Worm (Caenorhabditis elegans): Measurements from ENCODE around the gene C17G10.6.

Gene C17G10.6

ce11 chrII:5570272-5570671, 32.8 kb downstream of the C17G10.6 start, which contains the start of the genes C17C3.1 and C17C3.15:
Gene C17C3.1, plus strand, starts transcription at chrII:5570572.
Gene C17C3.15, plus strand, starts transcription at chrII:5570654.
- TF ChIP-seq mab-5 (tag; optimal IDR thresholded peaks at IDR 0.05) (no peak), lsy-2 (tag; optimal IDR thresholded peaks at IDR 0.05) (no peak), ces-1 (GFP tag; optimal IDR thresholded peaks at IDR 0.05) (no peak), unc-120 (tag; optimal IDR thresholded peaks at IDR 0.05; ENCODE audit: poor library complexity, severe bottlenecking) (no peak), unc-39 (tag; optimal IDR thresholded peaks at IDR 0.05) (no peak), mep-1 (tag; optimal IDR thresholded peaks at IDR 0.05) (no peak), snpc-4 (tag; optimal IDR thresholded peaks at IDR 0.05) (no peak), cnd-1 (tag; optimal IDR thresholded peaks at IDR 0.05) (no peak)

DNA sequence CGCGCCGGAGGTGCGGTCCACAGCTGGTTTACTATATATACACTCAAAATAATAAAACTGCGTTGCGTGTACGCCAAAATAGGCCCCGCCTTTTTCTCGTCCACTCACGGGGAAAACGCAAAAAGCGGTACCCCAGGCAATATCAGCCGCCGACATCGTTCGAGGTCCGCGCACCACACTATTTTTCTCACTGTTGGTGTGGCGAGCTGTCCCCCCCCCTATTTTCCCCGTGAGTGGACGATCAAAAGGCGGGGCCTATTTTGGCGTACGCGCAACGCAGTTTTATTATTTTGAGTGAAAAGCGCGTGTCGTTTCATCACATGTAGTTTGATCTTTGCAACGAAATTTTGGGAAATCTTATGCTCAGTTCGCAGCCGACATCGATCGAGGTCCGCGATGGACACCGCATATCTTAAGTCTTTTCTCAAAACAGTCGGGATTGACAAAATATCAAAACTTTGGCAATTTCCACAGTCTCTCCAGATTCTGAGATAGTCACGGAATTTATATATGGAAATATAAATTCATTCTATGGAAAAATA, 37.9 kb downstream of the C17G10.6 start:
- no peak for TF ChIP-seq ham-2 (GFP tag; optimal IDR thresholded peaks at IDR 0.05)
- no peak for TF ChIP-seq nhr-237 (tag; optimal IDR thresholded peaks at IDR 0.05)
- no peak for TF ChIP-seq ztf-11 (tag; optimal IDR thresholded peaks at IDR 0.05)
- TF ChIP-seq ces-1 (GFP tag; optimal IDR thresholded peaks at IDR 0.05) = no peak
- TF ChIP-seq ceh-83 (GFP tag; optimal IDR thresholded peaks at IDR 0.05) = no peak
- TF ChIP-seq mls-2 (tag; optimal IDR thresholded peaks at IDR 0.05) = no peak
- TF ChIP-seq elt-3 (tag; optimal IDR thresholded peaks at IDR 0.05) = no peak
- no peak for TF ChIP-seq nhr-76 (tag; optimal IDR thresholded peaks at IDR 0.05)
- TF ChIP-seq mab-5 (tag; optimal IDR thresholded peaks at IDR 0.05) = no peak
- no peak for TF ChIP-seq unc-39 (tag; optimal IDR thresholded peaks at IDR 0.05)
- no peak for TF ChIP-seq nhr-12 (tag; optimal IDR thresholded peaks at IDR 0.05)
- TF ChIP-seq lin-32 (GFP tag; optimal IDR thresholded peaks at IDR 0.05) = no peak
- TF ChIP-seq cnd-1 (tag; optimal IDR thresholded peaks at IDR 0.05) = no peak
- TF ChIP-seq ceh-43 (GFP tag; optimal IDR thresholded peaks at IDR 0.05) = no peak
- TF ChIP-seq drap-1 (GFP tag; optimal IDR thresholded peaks at IDR 0.05) = no peak
- TF ChIP-seq sem-2 (GFP tag; optimal IDR thresholded peaks at IDR 0.05) = no peak
- TF ChIP-seq tbx-8 (GFP tag; optimal IDR thresholded peaks at IDR 0.05) = no peak
- TF ChIP-seq zip-8 (tag; optimal IDR thresholded peaks at IDR 0.05) = no peak
- TF ChIP-seq unc-62 (GFP tag; optimal IDR thresholded peaks at IDR 0.05) = no peak

DNA sequence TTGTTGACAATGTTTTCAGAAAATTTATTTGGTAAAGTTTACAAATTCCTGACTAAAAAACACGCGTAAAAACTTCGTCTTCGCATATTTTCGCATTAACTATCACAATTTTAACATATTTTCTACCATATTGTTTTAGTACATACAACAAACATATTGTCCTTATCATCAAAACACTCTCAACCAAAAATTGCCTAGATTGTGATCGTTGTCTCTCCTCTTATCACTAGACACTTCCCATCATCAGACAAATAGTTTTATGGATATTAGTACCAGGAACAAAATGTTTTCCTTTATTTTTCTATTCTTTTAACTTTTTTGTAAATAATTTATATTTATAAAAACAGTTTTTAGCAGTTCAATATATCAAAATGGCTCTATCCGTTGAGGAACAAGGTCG, 41.7 kb downstream of the C17G10.6 start, which contains the start of gene C17C3.3:
Gene C17C3.3 (plus strand): TSS at position 346 of the 400 bp plus-strand sequence.
- TF ChIP-seq nhr-237 (tag; optimal IDR thresholded peaks at IDR 0.05) (no peak), tbx-8 (GFP tag; optimal IDR thresholded peaks at IDR 0.05) (no peak), lsy-2 (tag; optimal IDR thresholded peaks at IDR 0.05) (no peak), drap-1 (GFP tag; optimal IDR thresholded peaks at IDR 0.05) (no peak)

DNA sequence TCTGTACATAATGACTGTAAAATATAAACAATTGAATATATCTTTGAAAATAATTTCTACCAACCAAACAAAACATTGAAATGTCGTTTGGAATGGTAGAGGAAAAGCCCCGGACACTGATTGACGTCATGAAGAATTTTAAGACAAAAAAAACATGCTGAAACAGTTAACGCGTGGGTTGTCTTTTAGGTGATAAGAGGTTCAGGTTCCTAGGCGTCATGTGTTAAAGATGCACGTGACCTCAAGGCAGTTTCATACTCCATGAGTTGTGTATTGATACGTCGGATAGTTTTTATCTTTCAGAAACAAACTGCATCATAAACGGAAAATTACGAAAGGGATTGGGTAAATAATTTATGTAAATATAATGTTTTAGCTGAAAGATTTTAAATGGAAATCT, 46.0 kb downstream of the C17G10.6 start:
- TF ChIP-seq nhr-28 (tag; optimal IDR thresholded peaks at IDR 0.05) (no peak), ceh-43 (GFP tag; optimal IDR thresholded peaks at IDR 0.05) (no peak), ztf-11 (tag; optimal IDR thresholded peaks at IDR 0.05) (no peak), ham-2 (GFP tag; optimal IDR thresholded peaks at IDR 0.05) (no peak), ces-1 (GFP tag; optimal IDR thresholded peaks at IDR 0.05) (no peak), pha-4 (tag; optimal IDR thresholded peaks at IDR 0.05) (no peak)

- TF ChIP-seq ceh-83 (GFP tag; optimal IDR thresholded peaks at IDR 0.05) (no peak), lsy-2 (tag; optimal IDR thresholded peaks at IDR 0.05) (no peak), snpc-4 (tag; optimal IDR thresholded peaks at IDR 0.05) (no peak), sem-2 (GFP tag; optimal IDR thresholded peaks at IDR 0.05) (no peak), mls-2 (tag; optimal IDR thresholded peaks at IDR 0.05) (no peak), nhr-76 (tag; optimal IDR thresholded peaks at IDR 0.05) (no peak), ham-2 (GFP tag; optimal IDR thresholded peaks at IDR 0.05) (no peak)
These were observed 46.7 kb downstream of the C17G10.6 start, which contains the start of gene ins-11 for ce11 chrII:5556431-5556830. Gene ins-11, plus strand, starts transcription at chrII:5556731.

DNA sequence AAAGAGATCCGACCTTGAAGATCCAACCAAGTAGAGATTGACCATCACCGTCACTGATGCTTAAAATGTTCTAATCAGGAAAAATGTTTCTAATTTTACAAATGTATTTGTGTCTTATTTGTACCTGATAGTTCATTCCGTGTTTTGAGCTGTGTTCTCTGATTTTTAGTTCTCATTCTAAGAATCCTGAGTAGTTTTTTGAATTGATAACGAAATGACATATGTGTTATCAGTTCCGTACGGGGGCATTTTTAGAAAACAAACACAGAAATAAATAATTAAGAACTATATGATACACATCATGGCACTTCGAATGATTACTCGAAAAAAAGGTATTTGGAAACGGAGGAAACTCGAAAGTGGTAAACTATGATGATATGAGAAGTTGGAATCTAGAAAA, 47.6 kb downstream of the C17G10.6 start:
- TF ChIP-seq nhr-2 (tag; optimal IDR thresholded peaks at IDR 0.05) = no peak
- no peak for TF ChIP-seq nhr-12 (tag; optimal IDR thresholded peaks at IDR 0.05)

ce11 chrII:5554788-5555187, 48.3 kb downstream of the C17G10.6 start:
- no peak for TF ChIP-seq ceh-83 (GFP tag; optimal IDR thresholded peaks at IDR 0.05)

Data from whole organism, mixed stage, embryonic.